Fruit fly (Drosophila melanogaster) whole organism, embryonic: ENCODE data around the gene CG1622.
A peak's percentile ranks its signal among the peaks of the same experiment; 100 is the strongest.

Source experiments
- Adf1 ChIP-seq: fragments of 200-800 bp; sonication (Bioruptor generic); IDR thresholded peaks from 2 replicates; pipeline ENCODE4 v1.3.6; 2022; ENCODE audit warnings: missing biosample characterization, missing genetic modification characterization
- Atf-2 ChIP-seq: fragments of 200-800 bp; sonication (Bioruptor generic); optimal IDR thresholded peaks from 2 replicates; lab custom pipeline; 2016; ENCODE audit warnings: missing biosample characterization, missing genetic modification characterization
- Blimp-1 ChIP-seq: fragments of 200-800 bp; sonication (Bioruptor generic); optimal IDR thresholded peaks from 3 replicates; lab custom pipeline; 2018; ENCODE audit warnings: missing biosample characterization, missing genetic modification characterization, mild to moderate bottlenecking, moderate library complexity, missing genetic modification reagents
- CG12104 ChIP-seq: fragments of 200-800 bp; sonication (Bioruptor generic); optimal IDR thresholded peaks from 3 replicates; lab custom pipeline; 2016; ENCODE audit warnings: missing biosample characterization, missing genetic modification characterization
- CG12236 ChIP-seq: fragments of 200-800 bp; sonication (Bioruptor generic); optimal IDR thresholded peaks from 2 replicates; lab custom pipeline; 2016; ENCODE audit warnings: missing biosample characterization, missing genetic modification characterization
- CG13287 ChIP-seq: fragments of 200-800 bp; sonication (Bioruptor generic); IDR thresholded peaks from 2 replicates; pipeline ENCODE4 v1.3.6; 2022; ENCODE audit warnings: missing biosample characterization, missing genetic modification characterization; ENCODE audit not compliant: partially characterized antibody
- CG14014 ChIP-seq: fragments of 200-800 bp; sonication (Bioruptor generic); IDR thresholded peaks from 2 replicates; pipeline ENCODE4 v1.3.6; 2022; ENCODE audit warnings: missing biosample characterization, missing genetic modification characterization
- CG17186 ChIP-seq: fragments of 200-800 bp; sonication (Bioruptor generic); optimal IDR thresholded peaks from 3 replicates; lab custom pipeline; 2017; ENCODE audit warnings: missing biosample characterization, missing genetic modification reagents, missing genetic modification characterization
- CG4404 ChIP-seq: fragments of 200-800 bp; sonication (Bioruptor generic); IDR thresholded peaks from 2 replicates; pipeline ENCODE4 v1.3.6; 2022; ENCODE audit warnings: missing biosample characterization, missing genetic modification characterization
- CG6654 ChIP-seq: fragments of 200-800 bp; sonication (Bioruptor generic); optimal IDR thresholded peaks from 2 replicates; lab custom pipeline; 2017; ENCODE audit warnings: missing biosample characterization, mild to moderate bottlenecking, missing genetic modification characterization
- CG7745 ChIP-seq: fragments of 200-800 bp; sonication (Bioruptor generic); optimal IDR thresholded peaks from 2 replicates; lab custom pipeline; 2018; ENCODE audit warnings: missing biosample characterization, mild to moderate bottlenecking, missing genetic modification characterization, moderate library complexity
- CG7963 ChIP-seq: fragments of 200-800 bp; sonication (Bioruptor generic); IDR thresholded peaks from 3 replicates; pipeline ENCODE4 v1.3.6; 2022; ENCODE audit warnings: missing biosample characterization, missing genetic modification characterization; ENCODE audit not compliant: partially characterized antibody
- CG9797 ChIP-seq: fragments of 200-800 bp; sonication (Bioruptor generic); optimal IDR thresholded peaks from 3 replicates; lab custom pipeline; 2018; ENCODE audit warnings: missing biosample characterization, mild to moderate bottlenecking, missing genetic modification characterization
- Deaf1 ChIP-seq: fragments of 200-800 bp; optimal IDR thresholded peaks from 3 replicates; lab custom pipeline; 2019; ENCODE audit warnings: missing biosample characterization, mild to moderate bottlenecking, missing genetic modification characterization, moderate library complexity
- H2.0 ChIP-seq: fragments of 200-800 bp; sonication (Bioruptor generic); IDR thresholded peaks from 2 replicates; pipeline ENCODE4 v1.3.6; 2022; ENCODE audit warnings: missing biosample characterization, missing genetic modification characterization
- HLH4C ChIP-seq: fragments of 200-800 bp; sonication (Bioruptor generic); IDR thresholded peaks from 3 replicates; pipeline ENCODE4 v1.3.6; 2022; ENCODE audit warnings: missing biosample characterization, missing genetic modification characterization; ENCODE audit not compliant: partially characterized antibody
- Hmr ChIP-seq: fragments of 200-800 bp; sonication (Bioruptor generic); optimal IDR thresholded peaks from 3 replicates; lab custom pipeline; 2017; ENCODE audit warnings: mild to moderate bottlenecking, missing biosample characterization, missing genetic modification reagents, missing genetic modification characterization
- Hr39 ChIP-seq: fragments of >200 bp; optimal IDR thresholded peaks from 2 replicates; lab custom pipeline; 2017
- Jarid2 ChIP-seq: fragments of 200-800 bp; sonication (Bioruptor generic); optimal IDR thresholded peaks from 3 replicates; lab custom pipeline; 2017; ENCODE audit warnings: mild to moderate bottlenecking, missing biosample characterization, missing genetic modification reagents, missing genetic modification characterization
- Lim3 ChIP-seq: fragments of 200-800 bp; sonication (Bioruptor generic); IDR thresholded peaks from 2 replicates; pipeline ENCODE4 v1.3.6; 2022; ENCODE audit warnings: missing biosample characterization, missing genetic modification characterization
- MTF-1 ChIP-seq: fragments of 200-800 bp; sonication (Bioruptor generic); optimal IDR thresholded peaks from 2 replicates; lab custom pipeline; 2018; ENCODE audit warnings: missing biosample characterization, mild to moderate bottlenecking, missing genetic modification characterization, borderline replicate concordance
- Mad ChIP-seq: fragments of 200-800 bp; sonication (Bioruptor generic); optimal IDR thresholded peaks from 2 replicates; lab custom pipeline; 2016; ENCODE audit warnings: missing biosample characterization, missing genetic modification characterization
- NC2β ChIP-seq: fragments of 200-800 bp; sonication (Bioruptor generic); optimal IDR thresholded peaks from 2 replicates; lab custom pipeline; 2016; ENCODE audit warnings: missing biosample characterization, missing genetic modification characterization
- Neu2 ChIP-seq: fragments of 200-800 bp; sonication (Bioruptor generic); optimal IDR thresholded peaks from 3 replicates; lab custom pipeline; 2016; ENCODE audit warnings: missing biosample characterization, missing genetic modification characterization, borderline replicate concordance
- Nf-YA ChIP-seq: fragments of 200-800 bp; sonication (Bioruptor generic); IDR thresholded peaks from 2 replicates; pipeline ENCODE4 v1.3.6; 2022; ENCODE audit warnings: missing biosample characterization, missing genetic modification characterization
- Ptx1 ChIP-seq: fragments of 200-800 bp; sonication (Bioruptor generic); IDR thresholded peaks from 2 replicates; pipeline ENCODE4 v1.3.6; 2022; ENCODE audit warnings: missing biosample characterization, missing genetic modification characterization
- Ravus ChIP-seq: fragments of 200-800 bp; sonication (Bioruptor generic); IDR thresholded peaks from 2 replicates; pipeline ENCODE4 v1.3.6; 2022; ENCODE audit warnings: missing biosample characterization, missing genetic modification characterization
- Rfx ChIP-seq: fragments of 200-800 bp; sonication (Bioruptor generic); IDR thresholded peaks from 2 replicates; pipeline ENCODE4 v1.3.6; 2022; ENCODE audit warnings: missing biosample characterization, missing genetic modification characterization
- Rx ChIP-seq: fragments of 200-800 bp; sonication (Bioruptor generic); IDR thresholded peaks from 2 replicates; pipeline ENCODE4 v1.3.6; 2022; ENCODE audit warnings: missing biosample characterization, missing genetic modification characterization
- Scr ChIP-seq: fragments of 200-800 bp; sonication (Bioruptor generic); IDR thresholded peaks from 2 replicates; pipeline ENCODE4 v1.3.6; 2022; ENCODE audit warnings: missing biosample characterization, missing genetic modification characterization; ENCODE audit not compliant: partially characterized antibody
- Sry-δ ChIP-seq: fragments of 200-800 bp; sonication (Bioruptor generic); optimal IDR thresholded peaks from 2 replicates; lab custom pipeline; 2016; ENCODE audit warnings: missing biosample characterization, missing genetic modification characterization
- Trl ChIP-seq, 3 experiments: fragments of >200 bp in 2 of 3; fragments of 200-800 bp in 1 of 3; sonication (Bioruptor generic) in 1 of 3; optimal IDR thresholded peaks; 2 replicates in 1 of 3; 3 replicates in 2 of 3; lab custom pipeline; 2016 to 2017; ENCODE audit warnings: missing biosample characterization in 1 of 3, missing genetic modification characterization in 1 of 3
- Xbp1 ChIP-seq: fragments of 200-800 bp; sonication (Bioruptor generic); optimal IDR thresholded peaks from 3 replicates; lab custom pipeline; 2016; ENCODE audit warnings: missing biosample characterization, mild to moderate bottlenecking, missing genetic modification characterization
- aop ChIP-seq: fragments of 200-800 bp; sonication (Bioruptor generic); IDR thresholded peaks from 2 replicates; pipeline ENCODE4 v1.3.6; 2022; ENCODE audit warnings: missing biosample characterization, missing genetic modification characterization
- ato ChIP-seq: fragments of 200-800 bp; sonication (Bioruptor generic); IDR thresholded peaks from 2 replicates; pipeline ENCODE4 v1.3.6; 2022; ENCODE audit warnings: missing biosample characterization, missing genetic modification characterization; ENCODE audit not compliant: partially characterized antibody
- bcd ChIP-seq: fragments of 200-800 bp; sonication (Bioruptor generic); optimal IDR thresholded peaks from 2 replicates; lab custom pipeline; 2017; ENCODE audit warnings: missing biosample characterization, mild to moderate bottlenecking, missing genetic modification characterization
- cas ChIP-seq: fragments of 200-800 bp; sonication (Bioruptor generic); IDR thresholded peaks from 2 replicates; pipeline ENCODE4 v1.3.6; 2022; ENCODE audit warnings: missing biosample characterization, missing genetic modification characterization
- cg ChIP-seq: fragments of 200-800 bp; sonication (Bioruptor generic); optimal IDR thresholded peaks from 3 replicates; lab custom pipeline; 2019; ENCODE audit warnings: missing biosample characterization, mild to moderate bottlenecking, missing genetic modification characterization, moderate library complexity
- crol ChIP-seq: fragments of 200-800 bp; sonication (Bioruptor generic); IDR thresholded peaks from 2 replicates; pipeline ENCODE4 v1.3.6; 2022; ENCODE audit warnings: missing biosample characterization, missing genetic modification characterization
- dpn ChIP-seq, 2 experiments: fragments of 200-800 bp; sonication (Bioruptor generic); optimal IDR thresholded peaks; 3 replicates each; lab custom pipeline; 2016; ENCODE audit warnings: missing biosample characterization in 2 of 2, missing genetic modification characterization in 2 of 2
- hkb ChIP-seq, 2 experiments: fragments of 200-800 bp in 1 of 2; fragments of >200 bp in 1 of 2; sonication (Bioruptor generic) in 1 of 2; IDR thresholded peaks in 1 of 2; optimal IDR thresholded peaks in 1 of 2; 2 replicates each; pipeline versions ENCODE4 v1.3.6 to Lab custom; 2017 to 2022; ENCODE audit warnings: missing biosample characterization in 1 of 2, missing genetic modification characterization in 1 of 2
- klu ChIP-seq: fragments of 200-800 bp; sonication (Bioruptor generic); IDR thresholded peaks from 2 replicates; pipeline ENCODE4 v1.3.6; 2022; ENCODE audit warnings: missing biosample characterization, missing genetic modification characterization
- org-1 ChIP-seq: fragments of 200-800 bp; sonication (Bioruptor generic); optimal IDR thresholded peaks from 2 replicates; lab custom pipeline; 2017; ENCODE audit warnings: missing biosample characterization, missing genetic modification characterization
- psq ChIP-seq: fragments of 200-800 bp; sonication (Bioruptor generic); optimal IDR thresholded peaks from 2 replicates; lab custom pipeline; 2017; ENCODE audit warnings: missing biosample characterization, missing genetic modification characterization
- pum ChIP-seq: fragments of 200-800 bp; sonication (Bioruptor generic); optimal IDR thresholded peaks from 2 replicates; lab custom pipeline; 2016; ENCODE audit warnings: missing biosample characterization, missing genetic modification characterization
- repo ChIP-seq: fragments of 200-800 bp; sonication (Bioruptor generic); optimal IDR thresholded peaks from 2 replicates; lab custom pipeline; 2016; ENCODE audit warnings: missing biosample characterization, missing genetic modification characterization
- sr ChIP-seq: fragments of 200-800 bp; sonication (Bioruptor generic); IDR thresholded peaks from 3 replicates; pipeline ENCODE4 v1.3.6; 2022; ENCODE audit warnings: missing biosample characterization, missing genetic modification characterization
- stc ChIP-seq: fragments of 200-800 bp; sonication (Bioruptor generic); IDR thresholded peaks from 2 replicates; pipeline ENCODE4 v1.3.6; 2022; ENCODE audit warnings: missing biosample characterization, missing genetic modification characterization
- sug ChIP-seq: fragments of 200-800 bp; optimal IDR thresholded peaks from 2 replicates; lab custom pipeline; 2019; ENCODE audit warnings: missing biosample characterization, mild to moderate bottlenecking, missing genetic modification characterization, moderate library complexity
- tgo ChIP-seq: fragments of 200-800 bp; sonication (Bioruptor generic); IDR thresholded peaks from 3 replicates; pipeline ENCODE4 v1.3.6; 2022; ENCODE audit warnings: missing biosample characterization, missing genetic modification characterization
- unc-4 ChIP-seq: fragments of 200-800 bp; sonication (Bioruptor generic); IDR thresholded peaks from 2 replicates; pipeline ENCODE4 v1.3.6; 2022; ENCODE audit warnings: missing biosample characterization, missing genetic modification characterization; ENCODE audit not compliant: partially characterized antibody

Gene CG1622

DNA sequence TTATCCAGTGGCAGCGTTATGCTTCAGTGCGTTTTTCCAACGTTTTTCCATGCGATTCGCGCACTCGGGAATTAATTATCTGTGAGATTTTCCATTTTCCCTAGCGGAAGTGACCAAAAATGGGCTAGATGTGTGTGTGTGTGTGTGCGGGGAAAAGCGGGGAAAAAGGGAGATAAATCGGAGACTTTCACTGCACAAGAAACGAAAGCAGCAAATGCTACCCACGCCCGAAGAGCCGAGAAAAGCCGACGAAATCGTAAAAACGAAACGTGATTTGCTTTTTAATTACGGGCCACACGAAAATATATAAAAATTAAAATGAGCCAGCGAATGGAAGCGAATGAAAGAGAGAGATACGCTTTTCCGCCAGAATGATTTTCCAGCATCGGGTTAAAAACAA, 49.1 kb upstream of the CG1622 start:
- TF ChIP-seq Hr39 (lab: Kevin White, UChicago) (no peak), Ptx1 (GFP tag; lab: Robert Waterston, UW) (no peak), Adf1 (GFP tag; lab: Robert Waterston, UW) (no peak), Nf-YA (GFP tag; lab: Robert Waterston, UW) (no peak), Ravus (GFP tag; lab: Robert Waterston, UW) (no peak), HLH4C (GFP tag; lab: Robert Waterston, UW) (0 out of 3 replicates have a peak, but pooled peaks have one; percentile 39), CG7745 (tag; lab: Kevin White, UChicago) (peak; percentile 5), hkb (optimal IDR thresholded peaks at IDR 0.05; lab: Kevin White, UChicago) (no peak), hkb (GFP tag; IDR thresholded peaks at IDR 0.05; lab: Robert Waterston, UW) (no peak), CG7963 (GFP tag; lab: Robert Waterston, UW) (no peak), cas (no peak), Scr (GFP tag; lab: Robert Waterston, UW) (no peak), Blimp-1 (GFP tag; lab: Kevin White, UChicago) (peak; percentile 89), CG12104 (GFP tag; lab: Kevin White, UChicago) (no peak), sr (GFP tag; lab: Robert Waterston, UW) (peak; percentile 18; the same call in 1 of the 3 replicates), klu (GFP tag; lab: Robert Waterston, UW) (no peak), bcd (no peak), Atf-2 (no peak), CG14014 (GFP tag; lab: Robert Waterston, UW) (no peak), CG17186 (GFP tag; lab: Kevin White, UChicago) (no peak), unc-4 (GFP tag; lab: Robert Waterston, UW) (no peak), repo (no peak), H2.0 (GFP tag; lab: Robert Waterston, UW) (no peak), CG12236 (GFP tag; lab: Kevin White, UChicago) (no peak), NC2β (GFP tag; lab: Kevin White, UChicago) (no peak), cg (GFP tag; lab: Kevin White, UChicago) (peak; percentile 6), sug (tag; lab: Kevin White, UChicago) (no peak), Rfx (GFP tag; lab: Robert Waterston, UW) (no peak), Jarid2 (GFP tag; lab: Kevin White, UChicago) (no peak), stc (no peak), Mad (no peak), aop (GFP tag; lab: Robert Waterston, UW) (no peak), CG13287 (GFP tag; lab: Robert Waterston, UW) (no peak), Xbp1 (GFP tag; lab: Kevin White, UChicago) (no peak), Lim3 (GFP tag; lab: Robert Waterston, UW) (no peak), CG4404 (GFP tag; lab: Robert Waterston, UW) (no peak), Neu2 (GFP tag; lab: Kevin White, UChicago) (no peak), ato (GFP tag; lab: Robert Waterston, UW) (no peak), crol (GFP tag; lab: Robert Waterston, UW) (peak; percentile 44; the same call in 1 of the 2 replicates), org-1 (GFP tag; lab: Kevin White, UChicago) (no peak), dpn (GFP tag; optimal IDR thresholded peaks at IDR 0.05; lab: Kevin White, UChicago) (no peak), Rx (no peak), Trl (optimal IDR thresholded peaks at IDR 0.05; lab: Kevin White, UChicago) (no peak), Trl (GFP tag; optimal IDR thresholded peaks at IDR 0.05; lab: Kevin White, UChicago) (no peak), tgo (no peak), Deaf1 (tag; lab: Kevin White, UChicago) (peak; percentile 70), psq (GFP tag; lab: Kevin White, UChicago) (no peak), CG6654 (no peak), MTF-1 (GFP tag; lab: Kevin White, UChicago) (no peak), Hmr (no peak), CG9797 (GFP tag; lab: Kevin White, UChicago) (no peak), pum (GFP tag; lab: Kevin White, UChicago) (no peak), Sry-δ (GFP tag; lab: Kevin White, UChicago) (no peak)
